Fruit fly (Drosophila melanogaster): Measurements from ENCODE around the gene sip2.

sip2 gene

DNA sequence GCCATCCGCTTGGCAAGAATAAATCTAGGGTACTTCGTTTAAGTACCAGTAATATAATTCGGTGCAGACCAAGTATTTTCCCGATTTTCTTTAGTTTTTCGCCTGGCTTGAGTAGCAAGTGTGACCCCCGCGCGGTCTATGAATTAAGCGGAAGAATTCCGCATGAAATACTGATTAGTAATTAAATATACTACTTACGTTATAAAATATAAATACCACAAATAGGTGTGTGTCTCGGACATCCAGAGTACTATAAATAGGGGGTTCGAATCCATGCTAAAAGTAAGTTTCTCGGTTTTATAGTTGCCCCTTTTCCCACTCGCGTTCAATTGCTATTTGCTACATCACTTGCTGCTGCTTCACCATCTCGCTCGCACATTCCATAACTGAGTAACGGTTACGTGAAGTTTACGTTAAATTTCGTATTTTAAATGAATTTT lies 7.7 kb upstream of the sip2 start, which contains the start of gene snRNP-U1-70K (continued):
- TF ChIP-seq CG10654 (GFP tag; optimal IDR thresholded peaks at IDR 0.05) = no peak
- TF ChIP-seq run (tag; optimal IDR thresholded peaks at IDR 0.05) = no peak
- TF ChIP-seq gcm2 (GFP tag; optimal IDR thresholded peaks at IDR 0.05) = no peak
- no peak for TF ChIP-seq cad (GFP tag; optimal IDR thresholded peaks at IDR 0.05)
- no peak for TF ChIP-seq hth (optimal IDR thresholded peaks at IDR 0.05)
- no peak for TF ChIP-seq Hmx (GFP tag; optimal IDR thresholded peaks at IDR 0.05)
- peak; percentile 21 for TF ChIP-seq Max (GFP tag; optimal IDR thresholded peaks at IDR 0.05)
- no peak for TF ChIP-seq CrebB (tag; optimal IDR thresholded peaks at IDR 0.05)
- TF ChIP-seq ken (GFP tag; IDR thresholded peaks at IDR 0.05) = no peak
- peak; percentile 99 for TF ChIP-seq CG14710 (tag; optimal IDR thresholded peaks at IDR 0.05)
- no peak for TF ChIP-seq CG12155 (GFP tag; optimal IDR thresholded peaks at IDR 0.05)
- no peak for TF ChIP-seq bsh (GFP tag; optimal IDR thresholded peaks at IDR 0.05)
- TF ChIP-seq CG4328 (GFP tag; optimal IDR thresholded peaks at IDR 0.05) = no peak
- no peak for TF ChIP-seq gt (GFP tag; IDR thresholded peaks at IDR 0.05)
- no peak for TF ChIP-seq exex (tag; optimal IDR thresholded peaks at IDR 0.05)
- no peak for TF ChIP-seq ap (GFP tag; IDR thresholded peaks at IDR 0.05)
- TF ChIP-seq CHES-1-like (GFP tag; optimal IDR thresholded peaks at IDR 0.05) = no peak
- TF ChIP-seq CG2712 (tag; optimal IDR thresholded peaks at IDR 0.05) = peak; percentile 50
- no peak for TF ChIP-seq CG8281 (tag; optimal IDR thresholded peaks at IDR 0.05)
- no peak for TF ChIP-seq CG7271 (tag; optimal IDR thresholded peaks at IDR 0.05)
- TF ChIP-seq pzg (GFP tag; optimal IDR thresholded peaks at IDR 0.05) = peak; percentile 97
- TF ChIP-seq CG10209 (GFP tag; optimal IDR thresholded peaks at IDR 0.05) = no peak
- peak in 1 of 3 experiments; percentile 5 for TF ChIP-seq Stat92E (GFP tag; optimal IDR thresholded peaks at IDR 0.05)
- no peak for TF ChIP-seq vnd (GFP tag; IDR thresholded peaks at IDR 0.05; ENCODE audit: partially characterized antibody)
- peak; percentile 45 for TF ChIP-seq CG12391 (tag; optimal IDR thresholded peaks at IDR 0.05)
- no peak for TF ChIP-seq B-H2 (GFP tag; optimal IDR thresholded peaks at IDR 0.05)
- peak; percentile 93 for TF ChIP-seq CG10321 (GFP tag; IDR thresholded peaks at IDR 0.05)
- no peak for TF ChIP-seq eyg (GFP tag; optimal IDR thresholded peaks at IDR 0.05)
- TF ChIP-seq Ptx1 (GFP tag; IDR thresholded peaks at IDR 0.05) = no peak
- no peak for TF ChIP-seq Rx (GFP tag; IDR thresholded peaks at IDR 0.05)
- TF ChIP-seq sob (GFP tag; IDR thresholded peaks at IDR 0.05) = no peak
- no peak for TF ChIP-seq CG18599 (GFP tag; optimal IDR thresholded peaks at IDR 0.05)
- TF ChIP-seq pan (optimal IDR thresholded peaks at IDR 0.05) = no peak
- TF ChIP-seq pan (GFP tag; optimal IDR thresholded peaks at IDR 0.05 in 1 of 2, IDR thresholded peaks at IDR 0.05 in 1 of 2) = no peak
- no peak for TF ChIP-seq CG2678 (tag; optimal IDR thresholded peaks at IDR 0.05)
- TF ChIP-seq schlank (tag; optimal IDR thresholded peaks at IDR 0.05) = no peak
- TF ChIP-seq Meics (GFP tag; optimal IDR thresholded peaks at IDR 0.05) = no peak
- peak; percentile 4 for TF ChIP-seq kni (GFP tag; optimal IDR thresholded peaks at IDR 0.05)
- peak; percentile 34 for TF ChIP-seq CG2116 (GFP tag; optimal IDR thresholded peaks at IDR 0.05)
- TF ChIP-seq gsb-n (tag; optimal IDR thresholded peaks at IDR 0.05) = no peak
- no peak for TF ChIP-seq CG33557 (GFP tag; optimal IDR thresholded peaks at IDR 0.05)
- TF ChIP-seq her (GFP tag; optimal IDR thresholded peaks at IDR 0.05) = no peak
- no peak for TF ChIP-seq dpn (GFP tag; optimal IDR thresholded peaks at IDR 0.05)
- no peak for TF ChIP-seq gce (GFP tag; IDR thresholded peaks at IDR 0.05)
- no peak for TF ChIP-seq CG4707 (GFP tag; optimal IDR thresholded peaks at IDR 0.05)
- TF ChIP-seq CG14667 (GFP tag; IDR thresholded peaks at IDR 0.05) = no peak
- peak; percentile 90 for TF ChIP-seq MESR4 (GFP tag; optimal IDR thresholded peaks at IDR 0.05)
- TF ChIP-seq Hr39 (optimal IDR thresholded peaks at IDR 0.05) = no peak
- TF ChIP-seq CG34422 (GFP tag; IDR thresholded peaks at IDR 0.05) = peak; percentile 43; the same call in 1 of the 3 replicates
- TF ChIP-seq CG7786 (GFP tag; optimal IDR thresholded peaks at IDR 0.05) = no peak
- no peak for TF ChIP-seq sug (tag; optimal IDR thresholded peaks at IDR 0.05)
- TF ChIP-seq sr (GFP tag; IDR thresholded peaks at IDR 0.05) = no peak

Measured in whole organism, embryonic.